Worm (Caenorhabditis elegans) whole organism, L4/young adult: ENCODE results near the gene flp-5.

Source experiments
- W03F9.2 ChIP-seq: fragments of 150-350 bp; optimal IDR thresholded peaks from 2 replicates; lab custom pipeline; 2014; ENCODE audit warnings: missing biosample characterization, missing genetic modification characterization
- dao-5 ChIP-seq: sonication (generic microtip); optimal IDR thresholded peaks from 2 replicates; lab custom pipeline; 2016; ENCODE audit warnings: missing genotype, missing genetic modification characterization, moderate library complexity, missing compliant biosample characterization
- him-1 ChIP-seq: sonication (generic microtip); optimal IDR thresholded peaks from 2 replicates; lab custom pipeline; 2016; ENCODE audit warnings: missing genotype, missing genetic modification reagents, missing genetic modification characterization, missing compliant biosample characterization

DNA sequence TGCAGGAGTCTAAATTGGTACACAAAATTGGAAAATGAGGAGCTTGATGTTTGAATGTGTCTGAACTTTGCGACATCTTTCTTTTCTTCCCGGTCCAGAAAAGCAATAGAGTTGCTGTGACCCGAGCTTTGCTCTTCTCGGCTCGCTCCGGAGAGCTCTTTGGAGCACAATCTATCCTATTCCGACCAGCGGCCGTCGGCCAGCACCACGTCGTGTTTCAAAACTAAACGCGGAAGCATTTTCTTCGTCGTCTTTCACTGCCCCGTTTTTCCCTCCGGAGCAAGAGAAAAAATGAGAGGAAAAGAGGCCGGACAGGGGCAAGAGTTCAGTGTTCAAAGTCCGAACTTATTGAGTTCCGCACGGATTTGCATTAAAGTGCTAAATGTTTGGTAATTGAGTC is 49.0 kb upstream of the flp-5 start:
- TF ChIP-seq W03F9.2 (tag; lab: Kevin White, UChicago) = no peak
- TF ChIP-seq dao-5 = no peak
- TF ChIP-seq him-1 = no peak
